Fruit fly (Drosophila melanogaster) S2 (cell line): ENCODE results near the gene CG31360.

Experiments
- CG8478 ChIP-seq: fragments of >200 bp; optimal IDR thresholded peaks from 2 replicates; lab custom pipeline; 2018
- CTCF ChIP-seq, 2 experiments: fragments of >200 bp; optimal IDR thresholded peaks; 2 replicates each; lab custom pipeline; 2018

The CG31360 gene

dm6 chr3R:17703691-17704537 lies 19.0 kb downstream of the CG31360 start:
- TF ChIP-seq CTCF (optimal IDR thresholded peaks at IDR 0.05; lab: Kevin White, UChicago) (no peak), CG8478 (lab: Kevin White, UChicago) (no peak)

- TF ChIP-seq CTCF (optimal IDR thresholded peaks at IDR 0.05; lab: Kevin White, UChicago) (no peak), CG8478 (lab: Kevin White, UChicago) (no peak)
Measured at dm6 chr3R:17704538-17704854, 19.6 kb downstream of the CG31360 start.

- TF ChIP-seq CTCF (optimal IDR thresholded peaks at IDR 0.05; lab: Kevin White, UChicago) (no peak), CG8478 (lab: Kevin White, UChicago) (no peak)
Measured at dm6 chr3R:17705140-17705539, 20.2 kb downstream of the CG31360 start.

dm6 chr3R:17705899-17706831 lies 21.3 kb downstream of the CG31360 start:
- no peak for TF ChIP-seq CTCF (optimal IDR thresholded peaks at IDR 0.05; lab: Kevin White, UChicago)

dm6 chr3R:17706971-17707406 lies 22.1 kb downstream of the CG31360 start:
- TF ChIP-seq CG8478 (lab: Kevin White, UChicago) (no peak), CTCF (optimal IDR thresholded peaks at IDR 0.05; lab: Kevin White, UChicago) (no peak)

dm6 chr3R:17707799-17708198 lies 22.9 kb downstream of the CG31360 start:
- TF ChIP-seq CTCF (optimal IDR thresholded peaks at IDR 0.05; lab: Kevin White, UChicago) (no peak), CG8478 (lab: Kevin White, UChicago) (no peak)

dm6 chr3R:17708778-17709476 lies 24.0 kb downstream of the CG31360 start:
- TF ChIP-seq CG8478 (lab: Kevin White, UChicago) (no peak), CTCF (optimal IDR thresholded peaks at IDR 0.05; lab: Kevin White, UChicago) (no peak)

dm6 chr3R:17709623-17710145 lies 24.8 kb downstream of the CG31360 start:
- TF ChIP-seq CTCF (optimal IDR thresholded peaks at IDR 0.05; lab: Kevin White, UChicago) (no peak), CG8478 (lab: Kevin White, UChicago) (no peak)

- TF ChIP-seq CG8478 (lab: Kevin White, UChicago) (no peak), CTCF (optimal IDR thresholded peaks at IDR 0.05; lab: Kevin White, UChicago) (no peak)
Measured at dm6 chr3R:17710418-17710817, 25.5 kb downstream of the CG31360 start.

dm6 chr3R:17710900-17711645 lies 26.2 kb downstream of the CG31360 start:
- no peak for TF ChIP-seq CTCF (optimal IDR thresholded peaks at IDR 0.05; lab: Kevin White, UChicago)

dm6 chr3R:17711646-17711975 lies 26.7 kb downstream of the CG31360 start:
- TF ChIP-seq CG8478 (lab: Kevin White, UChicago), result no peak
- no peak for TF ChIP-seq CTCF (optimal IDR thresholded peaks at IDR 0.05; lab: Kevin White, UChicago)

dm6 chr3R:17712623-17713521 lies 28.0 kb downstream of the CG31360 start:
- TF ChIP-seq CTCF (optimal IDR thresholded peaks at IDR 0.05; lab: Kevin White, UChicago) (no peak), CG8478 (lab: Kevin White, UChicago) (no peak)

- TF ChIP-seq CTCF (optimal IDR thresholded peaks at IDR 0.05; lab: Kevin White, UChicago) (no peak), CG8478 (lab: Kevin White, UChicago) (no peak)
Measured at dm6 chr3R:17714370-17714769, 29.5 kb downstream of the CG31360 start.
